Worm (Caenorhabditis elegans) whole organism, midembryonic: Measurements from ENCODE around the gene fbxa-128.

Experiments used
- med-1 ChIP-seq: sonication (generic microtip); optimal IDR thresholded peaks from 2 replicates; lab custom pipeline; 2017; ENCODE audit warnings: missing genetic modification characterization, mild to moderate bottlenecking, missing compliant biosample characterization, antibody characterized with exemption, missing genetic modification reagents; ENCODE audit not compliant: insufficient read depth
- tab-1 ChIP-seq: fragments of 200-800 bp; sonication (Bioruptor generic); IDR thresholded peaks from 2 replicates; pipeline ENCODE4 v1.3.6; 2022; ENCODE audit warnings: missing genetic modification characterization, missing compliant biosample characterization

- TF ChIP-seq med-1 (GFP tag; lab: Kevin White, UChicago) (no peak), tab-1 (GFP tag; lab: Robert Waterston, UW) (no peak)
Measured at ce11 chrIII:11119176-11119853, 19.6 kb downstream of the fbxa-128 start, which contains the start of the genes sup-35 and Y48A6C.4.
